Fruit fly (Drosophila melanogaster) whole organism, embryonic: ENCODE data around the gene Abca3.

Source experiments
- B-H2 ChIP-seq: fragments of 200-800 bp; sonication (Bioruptor generic); optimal IDR thresholded peaks from 2 replicates; lab custom pipeline; 2018; ENCODE audit warnings: missing biosample characterization, mild to moderate bottlenecking, missing genetic modification characterization
- Blimp-1 ChIP-seq: fragments of 200-800 bp; sonication (Bioruptor generic); optimal IDR thresholded peaks from 3 replicates; lab custom pipeline; 2018; ENCODE audit warnings: missing biosample characterization, missing genetic modification characterization, mild to moderate bottlenecking, moderate library complexity, missing genetic modification reagents
- C15 ChIP-seq: fragments of 200-800 bp; sonication (Bioruptor generic); IDR thresholded peaks from 3 replicates; pipeline ENCODE4 v1.3.6; 2022; ENCODE audit warnings: missing biosample characterization, missing genetic modification characterization
- CG10267 ChIP-seq: fragments of 200-800 bp; sonication (Bioruptor generic); optimal IDR thresholded peaks from 2 replicates; lab custom pipeline; 2018; ENCODE audit warnings: missing biosample characterization, mild to moderate bottlenecking, missing genetic modification characterization, moderate library complexity
- CG10274 ChIP-seq: fragments of 200-800 bp; sonication (Bioruptor generic); optimal IDR thresholded peaks from 3 replicates; lab custom pipeline; 2017; ENCODE audit warnings: missing biosample characterization, mild to moderate bottlenecking, missing genetic modification characterization
- CG11456 ChIP-seq: fragments of 200-800 bp; sonication (Bioruptor generic); IDR thresholded peaks from 3 replicates; pipeline ENCODE4 v1.3.6; 2022; ENCODE audit warnings: missing biosample characterization, missing genetic modification characterization
- CG11723 ChIP-seq: fragments of 200-800 bp; sonication (Bioruptor generic); optimal IDR thresholded peaks from 2 replicates; lab custom pipeline; 2017; ENCODE audit warnings: missing biosample characterization, mild to moderate bottlenecking, missing genetic modification characterization
- CG1233 ChIP-seq: fragments of 200-800 bp; sonication (Bioruptor generic); optimal IDR thresholded peaks from 4 replicates; lab custom pipeline; 2018; ENCODE audit warnings: missing biosample characterization, mild to moderate bottlenecking, missing genetic modification characterization
- CG13287 ChIP-seq: fragments of 200-800 bp; sonication (Bioruptor generic); IDR thresholded peaks from 2 replicates; pipeline ENCODE4 v1.3.6; 2022; ENCODE audit warnings: missing biosample characterization, missing genetic modification characterization; ENCODE audit not compliant: partially characterized antibody
- CG17802 ChIP-seq: fragments of 200-800 bp; sonication (Bioruptor generic); optimal IDR thresholded peaks from 2 replicates; lab custom pipeline; 2018; ENCODE audit warnings: missing biosample characterization, mild to moderate bottlenecking, missing genetic modification characterization, moderate library complexity
- CG18764 ChIP-seq: fragments of 200-800 bp; sonication (Bioruptor generic); optimal IDR thresholded peaks from 3 replicates; lab custom pipeline; 2016; ENCODE audit warnings: missing biosample characterization, missing genetic modification characterization
- CG2116 ChIP-seq: fragments of 200-800 bp; sonication (Bioruptor generic); optimal IDR thresholded peaks from 3 replicates; lab custom pipeline; 2018; ENCODE audit warnings: missing biosample characterization, mild to moderate bottlenecking, missing genetic modification characterization
- CG2129 ChIP-seq: fragments of 200-800 bp; sonication (Bioruptor generic); IDR thresholded peaks from 2 replicates; pipeline ENCODE4 v1.3.6; 2022; ENCODE audit warnings: missing biosample characterization, missing genetic modification characterization; ENCODE audit not compliant: partially characterized antibody
- CG33213 ChIP-seq: fragments of 200-800 bp; sonication (Bioruptor generic); optimal IDR thresholded peaks from 3 replicates; lab custom pipeline; 2016; ENCODE audit warnings: missing biosample characterization, missing genetic modification characterization
- CG34422 ChIP-seq: fragments of 200-800 bp; sonication (Bioruptor generic); IDR thresholded peaks from 3 replicates; pipeline ENCODE4 v1.3.6; 2022; ENCODE audit warnings: missing biosample characterization, missing genetic modification characterization
- CG4707 ChIP-seq: fragments of 200-800 bp; sonication (Bioruptor generic); optimal IDR thresholded peaks from 2 replicates; lab custom pipeline; 2018; ENCODE audit warnings: missing biosample characterization, mild to moderate bottlenecking, missing genetic modification characterization, moderate library complexity
- CG6854 ChIP-seq: fragments of 200-800 bp; sonication (Bioruptor generic); optimal IDR thresholded peaks from 3 replicates; lab custom pipeline; 2017; ENCODE audit warnings: missing biosample characterization, mild to moderate bottlenecking, missing genetic modification characterization
- CG7963 ChIP-seq: fragments of 200-800 bp; sonication (Bioruptor generic); IDR thresholded peaks from 3 replicates; pipeline ENCODE4 v1.3.6; 2022; ENCODE audit warnings: missing biosample characterization, missing genetic modification characterization; ENCODE audit not compliant: partially characterized antibody
- Deaf1 ChIP-seq: fragments of 200-800 bp; optimal IDR thresholded peaks from 3 replicates; lab custom pipeline; 2019; ENCODE audit warnings: missing biosample characterization, mild to moderate bottlenecking, missing genetic modification characterization, moderate library complexity
- Dek ChIP-seq: fragments of 200-800 bp; sonication (Bioruptor generic); optimal IDR thresholded peaks from 3 replicates; lab custom pipeline; 2019; ENCODE audit warnings: missing biosample characterization, mild to moderate bottlenecking, missing genetic modification characterization, moderate library complexity
- Dll ChIP-seq: fragments of 200-800 bp; sonication (Bioruptor generic); IDR thresholded peaks from 4 replicates; pipeline ENCODE4 v1.3.6; 2022; ENCODE audit warnings: missing biosample characterization, missing genetic modification characterization; ENCODE audit not compliant: partially characterized antibody
- Fer3 ChIP-seq: fragments of 200-800 bp; sonication (Bioruptor generic); optimal IDR thresholded peaks from 2 replicates; lab custom pipeline; 2018; ENCODE audit warnings: missing biosample characterization, mild to moderate bottlenecking, missing genetic modification characterization, moderate library complexity
- Hmr ChIP-seq: fragments of 200-800 bp; sonication (Bioruptor generic); optimal IDR thresholded peaks from 3 replicates; lab custom pipeline; 2017; ENCODE audit warnings: mild to moderate bottlenecking, missing biosample characterization, missing genetic modification reagents, missing genetic modification characterization
- NC2α ChIP-seq: fragments of 200-800 bp; sonication (Bioruptor generic); optimal IDR thresholded peaks from 2 replicates; lab custom pipeline; 2016; ENCODE audit warnings: missing biosample characterization, missing genetic modification characterization
- Scr ChIP-seq: fragments of 200-800 bp; sonication (Bioruptor generic); IDR thresholded peaks from 2 replicates; pipeline ENCODE4 v1.3.6; 2022; ENCODE audit warnings: missing biosample characterization, missing genetic modification characterization; ENCODE audit not compliant: partially characterized antibody
- Side ChIP-seq: fragments of 200-800 bp; sonication (Bioruptor generic); optimal IDR thresholded peaks from 2 replicates; lab custom pipeline; 2016; ENCODE audit warnings: missing biosample characterization, missing genetic modification characterization
- Sry-δ ChIP-seq: fragments of 200-800 bp; sonication (Bioruptor generic); optimal IDR thresholded peaks from 2 replicates; lab custom pipeline; 2016; ENCODE audit warnings: missing biosample characterization, missing genetic modification characterization
- cas ChIP-seq: fragments of 200-800 bp; sonication (Bioruptor generic); IDR thresholded peaks from 2 replicates; pipeline ENCODE4 v1.3.6; 2022; ENCODE audit warnings: missing biosample characterization, missing genetic modification characterization
- chinmo ChIP-seq: fragments of 200-800 bp; sonication (Bioruptor generic); IDR thresholded peaks from 4 replicates; pipeline ENCODE4 v1.3.6; 2022; ENCODE audit warnings: missing biosample characterization, missing genetic modification characterization; ENCODE audit not compliant: partially characterized antibody
- crc ChIP-seq: fragments of 200-800 bp; sonication (Bioruptor generic); optimal IDR thresholded peaks from 2 replicates; lab custom pipeline; 2016; ENCODE audit warnings: missing biosample characterization, missing genetic modification characterization
- croc ChIP-seq: fragments of 200-800 bp; sonication (Bioruptor generic); conservative IDR thresholded peaks from 3 replicates; pipeline ENCODE4 v1.3.6; 2022; ENCODE audit warnings: missing biosample characterization, missing genetic modification characterization
- dpn ChIP-seq, 2 experiments: fragments of 200-800 bp; sonication (Bioruptor generic); optimal IDR thresholded peaks; 3 replicates each; lab custom pipeline; 2016; ENCODE audit warnings: missing biosample characterization in 2 of 2, missing genetic modification characterization in 2 of 2
- emc ChIP-seq: fragments of 200-800 bp; sonication (Bioruptor generic); optimal IDR thresholded peaks from 2 replicates; lab custom pipeline; 2016; ENCODE audit warnings: missing biosample characterization, missing genetic modification characterization
- en ChIP-seq: fragments of 200-800 bp; sonication (Bioruptor generic); optimal IDR thresholded peaks from 2 replicates; lab custom pipeline; 2016; ENCODE audit warnings: missing biosample characterization, missing genetic modification characterization
- fd102C ChIP-seq: fragments of 200-800 bp; sonication (Bioruptor generic); optimal IDR thresholded peaks from 2 replicates; lab custom pipeline; 2018; ENCODE audit warnings: missing biosample characterization, mild to moderate bottlenecking, missing genetic modification characterization, moderate library complexity
- ftz-f1 ChIP-seq: fragments of 200-800 bp; sonication (Bioruptor generic); optimal IDR thresholded peaks from 2 replicates; lab custom pipeline; 2016; ENCODE audit warnings: missing biosample characterization, missing genetic modification characterization
- jing ChIP-seq: fragments of 200-800 bp; sonication (Bioruptor generic); optimal IDR thresholded peaks from 2 replicates; lab custom pipeline; 2018; ENCODE audit warnings: missing biosample characterization, mild to moderate bottlenecking, missing genetic modification characterization
- lab ChIP-seq: fragments of 200-800 bp; sonication (Bioruptor generic); optimal IDR thresholded peaks from 3 replicates; lab custom pipeline; 2017; ENCODE audit warnings: missing biosample characterization, missing genetic modification characterization, mild to moderate bottlenecking, moderate library complexity, missing genetic modification reagents
- lola ChIP-seq, 3 experiments: fragments of >200 bp in 2 of 3; fragments of 200-800 bp in 1 of 3; sonication (Bioruptor generic) in 1 of 3; optimal IDR thresholded peaks; 2 replicates each; lab custom pipeline; 2017 to 2019; ENCODE audit warnings: missing biosample characterization in 3 of 3, missing genetic modification characterization in 3 of 3, mild to moderate bottlenecking in 1 of 3, moderate library complexity in 1 of 3
- nerfin-2 ChIP-seq: fragments of 200-800 bp; sonication (Bioruptor generic); IDR thresholded peaks from 2 replicates; pipeline ENCODE4 v1.3.6; 2022; ENCODE audit warnings: missing biosample characterization, missing genetic modification characterization; ENCODE audit not compliant: partially characterized antibody
- oc ChIP-seq: fragments of 200-800 bp; sonication (Bioruptor generic); optimal IDR thresholded peaks from 2 replicates; lab custom pipeline; 2018; ENCODE audit warnings: missing biosample characterization, mild to moderate bottlenecking, missing genetic modification characterization, moderate library complexity
- otp ChIP-seq: fragments of 200-800 bp; sonication (Bioruptor generic); IDR thresholded peaks from 3 replicates; pipeline ENCODE4, ENCODE4 v1.3.6; 2022; ENCODE audit warnings: missing biosample characterization, missing genetic modification characterization
- p53 ChIP-seq: fragments of 200-800 bp; sonication (Bioruptor generic); optimal IDR thresholded peaks from 2 replicates; lab custom pipeline; 2016; ENCODE audit warnings: missing biosample characterization, missing genetic modification characterization
- pan ChIP-seq, 4 experiments: fragments of >200 bp in 3 of 4; fragments of 200-800 bp in 1 of 4; sonication (Bioruptor generic) in 1 of 4; optimal IDR thresholded peaks in 3 of 4; IDR thresholded peaks in 1 of 4; 2 replicates each; pipeline versions ENCODE4 v1.3.6 to Lab custom; 2017 to 2022; ENCODE audit warnings: missing biosample characterization in 2 of 4, missing genetic modification characterization in 2 of 4, mixed read lengths in 1 of 4
- run ChIP-seq: fragments of 200-800 bp; sonication (Bioruptor generic); optimal IDR thresholded peaks from 3 replicates; lab custom pipeline; 2018; ENCODE audit warnings: missing biosample characterization, mild to moderate bottlenecking, missing genetic modification characterization
- stc ChIP-seq: fragments of 200-800 bp; sonication (Bioruptor generic); IDR thresholded peaks from 2 replicates; pipeline ENCODE4 v1.3.6; 2022; ENCODE audit warnings: missing biosample characterization, missing genetic modification characterization
- sug ChIP-seq: fragments of 200-800 bp; optimal IDR thresholded peaks from 2 replicates; lab custom pipeline; 2019; ENCODE audit warnings: missing biosample characterization, mild to moderate bottlenecking, missing genetic modification characterization, moderate library complexity
- tup ChIP-seq: fragments of 200-800 bp; sonication (Bioruptor generic); optimal IDR thresholded peaks from 2 replicates; lab custom pipeline; 2016; ENCODE audit warnings: missing biosample characterization, mild to moderate bottlenecking, missing genetic modification characterization, moderate library complexity

The Abca3 gene

DNA sequence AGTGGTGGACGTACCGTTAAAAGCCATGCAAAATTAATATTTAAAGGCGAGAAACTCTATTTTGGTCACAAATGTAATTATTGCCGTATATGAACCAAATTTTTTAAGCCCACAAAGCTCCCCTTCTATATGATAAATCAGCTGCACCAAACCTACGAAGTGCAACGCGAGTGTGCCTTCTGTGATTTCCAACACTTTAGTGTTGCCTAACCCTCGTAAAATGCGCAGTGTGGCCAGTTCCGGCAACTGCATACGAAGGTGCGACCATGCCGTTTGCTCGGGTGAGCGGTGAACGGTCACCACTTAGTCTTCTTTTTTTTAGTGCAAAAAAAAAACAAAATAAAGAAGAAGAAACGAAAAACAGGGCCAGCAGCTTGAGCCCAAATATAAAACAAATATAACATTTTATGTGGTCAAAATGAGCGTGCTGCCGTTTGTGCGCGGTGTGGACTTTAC lies 33.0 kb upstream of the Abca3 start, which contains the start of the genes tty and fliI (continued):
- peak; percentile 67 for TF ChIP-seq NC2α
- TF ChIP-seq CG13287 (GFP tag; lab: Robert Waterston, UW), result peak; percentile 14; the same call in 1 of the 2 replicates
- TF ChIP-seq otp, result peak; percentile 84
- TF ChIP-seq cas (GFP tag; lab: Robert Waterston, UW), result peak; percentile 70; the same call in 1 of the 2 replicates
- TF ChIP-seq Sry-δ (GFP tag; lab: Kevin White, UChicago), result peak; percentile 61
- TF ChIP-seq CG17802 (tag; lab: Kevin White, UChicago), result peak; percentile 48
- TF ChIP-seq oc (tag; lab: Kevin White, UChicago), result peak; percentile 66
- peak; percentile 89 for TF ChIP-seq CG33213 (GFP tag; lab: Kevin White, UChicago)
- TF ChIP-seq lola (GFP tag; optimal IDR thresholded peaks at IDR 0.05; lab: Kevin White, UChicago), result peak in 1 of 3 experiments; percentile 41
- peak; percentile 68 for TF ChIP-seq CG18764 (GFP tag; lab: Kevin White, UChicago)
- TF ChIP-seq sug, result peak; percentile 55
- TF ChIP-seq Dll, result 0 out of 4 replicates have a peak, but pooled peaks have one; percentile 24
- no peak for TF ChIP-seq pan (optimal IDR thresholded peaks at IDR 0.05; lab: Kevin White, UChicago)
- TF ChIP-seq pan (GFP tag; optimal IDR thresholded peaks at IDR 0.05 in 1 of 2, IDR thresholded peaks at IDR 0.05 in 1 of 2), result peak in 1 of 2 experiments; percentile 90
- no peak for TF ChIP-seq Scr (GFP tag; lab: Robert Waterston, UW)
- TF ChIP-seq CG11456 (GFP tag; lab: Robert Waterston, UW), result peak; percentile 92
- no peak for TF ChIP-seq CG7963 (GFP tag; lab: Robert Waterston, UW)
- TF ChIP-seq CG10267, result peak; percentile 90
- TF ChIP-seq CG6854, result peak; percentile 26
- peak; percentile 81 for TF ChIP-seq stc
- TF ChIP-seq dpn (GFP tag; optimal IDR thresholded peaks at IDR 0.05; lab: Kevin White, UChicago), result peak; percentile 83 to 85
- 0 out of 3 replicates have a peak, but pooled peaks have one; percentile 45 for TF ChIP-seq C15 (GFP tag; lab: Robert Waterston, UW)
- TF ChIP-seq Blimp-1 (GFP tag; lab: Kevin White, UChicago), result peak; percentile 60
- peak; percentile 71 for TF ChIP-seq emc (GFP tag; lab: Kevin White, UChicago)
- peak; percentile 62 for TF ChIP-seq croc (GFP tag; lab: Robert Waterston, UW)
- peak; percentile 72 for TF ChIP-seq Fer3 (tag; lab: Kevin White, UChicago)
- TF ChIP-seq Dek (tag; lab: Kevin White, UChicago), result peak; percentile 78
- TF ChIP-seq tup (GFP tag; lab: Kevin White, UChicago), result peak; percentile 30
- TF ChIP-seq CG2116, result peak; percentile 74
- no peak for TF ChIP-seq CG2129 (GFP tag; lab: Robert Waterston, UW)
- TF ChIP-seq ftz-f1 (GFP tag; lab: Kevin White, UChicago), result peak; percentile 68
- no peak for TF ChIP-seq nerfin-2
- TF ChIP-seq CG11723 (GFP tag; lab: Kevin White, UChicago), result peak; percentile 28
- TF ChIP-seq CG4707, result no peak
- TF ChIP-seq jing, result peak; percentile 56
- TF ChIP-seq p53, result peak; percentile 48
- TF ChIP-seq en (GFP tag; lab: Kevin White, UChicago), result peak; percentile 50
- peak; percentile 26 for TF ChIP-seq CG10274 (GFP tag; lab: Kevin White, UChicago)
- TF ChIP-seq fd102C (GFP tag; lab: Kevin White, UChicago), result no peak
- peak; percentile 77 for TF ChIP-seq Side (GFP tag; lab: Kevin White, UChicago)
- TF ChIP-seq CG1233, result peak; percentile 69
- TF ChIP-seq chinmo (GFP tag; lab: Robert Waterston, UW), result 0 out of 4 replicates have a peak, but pooled peaks have one; percentile 5
- TF ChIP-seq B-H2 (GFP tag; lab: Kevin White, UChicago), result peak; percentile 39
- TF ChIP-seq Deaf1 (tag; lab: Kevin White, UChicago), result peak; percentile 54
- TF ChIP-seq run (tag; lab: Kevin White, UChicago), result peak; percentile 20
- peak; percentile 88 for TF ChIP-seq Hmr (GFP tag; lab: Kevin White, UChicago)
- peak; percentile 94 for TF ChIP-seq CG34422
- TF ChIP-seq crc (GFP tag; lab: Kevin White, UChicago), result peak; percentile 78
- TF ChIP-seq lab (GFP tag; lab: Kevin White, UChicago), result no peak
